Worm (Caenorhabditis elegans) whole organism, mixed stage, embryonic: Measurements from ENCODE around the gene F41C3.11.

Experiments
- ceh-83 ChIP-seq: fragments of 200-800 bp; sonication (Bioruptor generic); optimal IDR thresholded peaks from 2 replicates; lab custom pipeline; 2018; ENCODE audit warnings: mild to moderate bottlenecking, missing genetic modification characterization, missing compliant biosample characterization
- hlh-1 ChIP-seq: fragments of 150-350 bp; optimal IDR thresholded peaks from 2 replicates; lab custom pipeline; 2014; ENCODE audit warnings: missing biosample characterization, missing genetic modification reagents, missing genetic modification characterization
- lin-13 ChIP-seq: fragments of 150-350 bp; optimal IDR thresholded peaks from 2 replicates; lab custom pipeline; 2014; ENCODE audit warnings: missing biosample characterization, missing genetic modification characterization
- mab-5 ChIP-seq: fragments of 150-350 bp; optimal IDR thresholded peaks from 2 replicates; lab custom pipeline; 2014; ENCODE audit warnings: missing biosample characterization, missing genetic modification characterization
- mep-1 ChIP-seq: fragments of 150-350 bp; optimal IDR thresholded peaks from 2 replicates; lab custom pipeline; 2017; ENCODE audit warnings: missing biosample characterization, missing genetic modification reagents, missing genetic modification characterization, inconsistent platforms
- nhr-12 ChIP-seq: fragments of 150-350 bp; optimal IDR thresholded peaks from 2 replicates; lab custom pipeline; 2014; ENCODE audit warnings: missing biosample characterization, missing genetic modification characterization
- nhr-237 ChIP-seq: fragments of 150-350 bp; optimal IDR thresholded peaks from 2 replicates; lab custom pipeline; 2014; ENCODE audit warnings: missing biosample characterization, missing genetic modification characterization
- nhr-28 ChIP-seq: fragments of 150-350 bp; optimal IDR thresholded peaks from 2 replicates; lab custom pipeline; 2014; ENCODE audit warnings: missing biosample characterization, missing genetic modification characterization
- nhr-76 ChIP-seq: sonication (generic microtip); optimal IDR thresholded peaks from 2 replicates; lab custom pipeline; 2017; ENCODE audit warnings: missing biosample characterization, missing genetic modification characterization
- pha-4 ChIP-seq: fragments of 150-350 bp; optimal IDR thresholded peaks from 2 replicates; lab custom pipeline; 2018; ENCODE audit warnings: missing biosample characterization, missing genetic modification reagents, missing genetic modification characterization
- snpc-4 ChIP-seq: fragments of 150-350 bp; optimal IDR thresholded peaks from 2 replicates; lab custom pipeline; 2014; ENCODE audit warnings: missing biosample characterization, missing genetic modification characterization
- unc-39 ChIP-seq: fragments of 150-350 bp; optimal IDR thresholded peaks from 2 replicates; lab custom pipeline; 2014; ENCODE audit warnings: missing biosample characterization, missing genetic modification characterization
- unc-62 ChIP-seq: fragments of 150-350 bp; optimal IDR thresholded peaks from 2 replicates; lab custom pipeline; 2014; ENCODE audit warnings: missing biosample characterization, missing genetic modification reagents, missing genetic modification characterization

DNA sequence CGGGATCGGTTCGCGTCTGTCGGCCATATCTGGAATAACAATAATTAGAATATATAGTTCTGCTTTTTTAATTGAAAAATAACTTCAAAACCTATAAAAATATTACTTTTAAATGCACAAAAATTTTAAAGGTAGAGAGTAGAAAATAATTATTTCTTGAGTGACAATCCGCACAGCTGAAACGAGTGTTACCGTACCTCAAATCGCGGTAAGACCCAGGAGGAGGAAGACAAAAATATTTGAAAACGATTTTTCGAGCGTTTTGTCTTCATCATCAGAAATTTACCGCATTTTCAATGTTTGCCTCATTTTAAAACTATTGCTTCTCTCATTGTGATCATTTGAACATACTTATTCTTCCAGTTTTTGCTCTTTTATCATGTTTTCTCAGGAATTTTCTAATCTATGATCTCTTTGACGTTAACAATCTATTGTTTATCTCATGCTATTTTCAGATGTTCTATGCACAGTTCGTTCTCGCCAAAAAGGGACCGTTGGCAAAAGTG, 35.4 kb downstream of the F41C3.11 start, which contains the start of the genes rpn-5 and scc-1:
- TF ChIP-seq nhr-12: no peak
- no peak for TF ChIP-seq nhr-76 (tag; lab: Kevin White, UChicago)
- peak; percentile 71 for TF ChIP-seq nhr-237
- no peak for TF ChIP-seq nhr-28 (tag; lab: Kevin White, UChicago)
- no peak for TF ChIP-seq unc-39 (tag; lab: Kevin White, UChicago)
- TF ChIP-seq hlh-1 (tag; lab: Kevin White, UChicago): peak; percentile 43
- peak; percentile 42 for TF ChIP-seq lin-13
- peak; percentile 85 for TF ChIP-seq pha-4 (tag; lab: Kevin White, UChicago)
- no peak for TF ChIP-seq mab-5
- TF ChIP-seq mep-1 (tag; lab: Kevin White, UChicago): peak; percentile 55
- no peak for TF ChIP-seq snpc-4 (tag; lab: Kevin White, UChicago)
- TF ChIP-seq unc-62 (GFP tag; lab: Kevin White, UChicago): peak; percentile 88
- TF ChIP-seq ceh-83 (GFP tag; lab: Kevin White, UChicago): no peak
